Worm (Caenorhabditis elegans): ENCODE results near the gene set-1.

DNA sequence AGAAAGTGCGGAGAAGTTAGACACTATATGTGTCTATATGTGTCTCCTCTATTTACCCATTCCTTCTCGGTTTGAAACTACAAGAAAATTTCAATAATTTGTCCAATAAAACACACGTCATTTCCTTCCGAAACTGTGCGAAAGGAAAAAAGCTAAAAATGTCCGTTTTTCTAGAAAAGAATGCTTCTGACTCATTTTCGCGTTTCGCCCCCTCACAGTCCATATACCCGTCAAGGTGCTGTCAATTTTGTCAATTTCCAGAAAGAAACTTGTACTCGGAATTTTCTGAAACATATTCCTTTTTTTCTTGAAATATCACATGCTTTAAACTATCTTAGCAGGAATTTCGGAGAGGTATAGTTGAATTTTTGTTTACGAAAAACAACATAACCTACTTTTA, 49.4 kb downstream of the set-1 start:
- TF ChIP-seq ets-5 (GFP tag; IDR thresholded peaks at IDR 0.05), result no peak
- no peak for TF ChIP-seq blmp-1 (tag; optimal IDR thresholded peaks at IDR 0.05)
- no peak for TF ChIP-seq mab-9 (GFP tag; IDR thresholded peaks at IDR 0.05)
- TF ChIP-seq efl-1 (optimal IDR thresholded peaks at IDR 0.05), result no peak
- TF ChIP-seq efl-1 (GFP tag; optimal IDR thresholded peaks at IDR 0.05 in 1 of 2), result no peak
- TF ChIP-seq lsy-2 (tag; optimal IDR thresholded peaks at IDR 0.05), result no peak
- TF ChIP-seq C34B4.2 (tag; optimal IDR thresholded peaks at IDR 0.05), result no peak
- TF ChIP-seq vab-15 (tag; optimal IDR thresholded peaks at IDR 0.05), result no peak
- TF ChIP-seq nhr-11 (tag; optimal IDR thresholded peaks at IDR 0.05), result no peak
- no peak for TF ChIP-seq ama-1 (optimal IDR thresholded peaks at IDR 0.05)
